Fruit fly (Drosophila melanogaster) whole organism, wandering third instar larva: ENCODE measurements around the gene CG5846.
A peak's percentile ranks its signal among the peaks of the same experiment; 100 is the strongest.

Experiments
- Abd-B ChIP-seq: fragments of >200 bp; optimal IDR thresholded peaks from 2 replicates; lab custom pipeline; 2017; ENCODE audit warnings: missing biosample characterization, missing genetic modification characterization
- CG32264 ChIP-seq: fragments of 200-800 bp; sonication (Bioruptor generic); optimal IDR thresholded peaks from 2 replicates; lab custom pipeline; 2016; ENCODE audit warnings: missing biosample characterization, missing genetic modification characterization
- CG9705 ChIP-seq: fragments of 200-800 bp; sonication (Bioruptor generic); optimal IDR thresholded peaks from 2 replicates; lab custom pipeline; 2018; ENCODE audit warnings: missing biosample characterization, mild to moderate bottlenecking, missing genetic modification characterization
- Mio ChIP-seq: sonication (Bioruptor generic); optimal IDR thresholded peaks from 2 replicates; lab custom pipeline; 2016; ENCODE audit warnings: missing biosample characterization, missing genetic modification characterization
- br ChIP-seq: fragments of 200-800 bp; sonication (Bioruptor generic); optimal IDR thresholded peaks from 2 replicates; lab custom pipeline; 2016; ENCODE audit warnings: missing biosample characterization, missing genetic modification characterization
- foxo ChIP-seq, 2 experiments: fragments of 200-800 bp; sonication (Bioruptor generic); optimal IDR thresholded peaks; 2 replicates in 1 of 2; 3 replicates in 1 of 2; lab custom pipeline; 2016 to 2017; ENCODE audit warnings: missing biosample characterization in 2 of 2, missing genetic modification characterization in 2 of 2
- lola ChIP-seq: fragments of >200 bp; optimal IDR thresholded peaks from 2 replicates; lab custom pipeline; 2017; ENCODE audit warnings: missing biosample characterization, missing genetic modification characterization
- pan ChIP-seq: fragments of >200 bp; optimal IDR thresholded peaks from 2 replicates; lab custom pipeline; 2017
- tai ChIP-seq: sonication (Bioruptor generic); optimal IDR thresholded peaks from 2 replicates; lab custom pipeline; 2016; ENCODE audit warnings: missing biosample characterization, missing genetic modification characterization
- usp ChIP-seq: fragments of >200 bp; optimal IDR thresholded peaks from 2 replicates; lab custom pipeline; 2017; ENCODE audit warnings: missing biosample characterization, missing genetic modification characterization

DNA sequence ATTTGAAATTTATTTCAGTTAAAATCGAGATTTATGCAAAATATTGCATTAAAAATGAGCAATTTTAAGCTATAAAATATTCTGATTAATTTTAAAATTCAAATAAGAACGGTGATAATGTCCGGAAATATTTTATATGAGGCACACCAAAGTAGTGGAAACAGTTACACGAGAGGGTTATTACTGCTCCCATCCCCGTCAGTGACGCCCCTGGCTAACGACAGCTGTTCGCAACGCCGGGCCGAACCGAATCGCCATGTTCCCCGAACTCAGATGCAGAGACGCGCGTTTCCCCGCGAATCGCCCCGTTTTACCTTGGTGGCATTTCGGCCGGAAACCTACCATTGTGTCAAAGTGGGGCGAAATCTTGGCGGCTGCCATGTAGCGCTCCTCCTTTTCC lies 45.3 kb downstream of the CG5846 start:
- no peak for TF ChIP-seq tai (GFP tag; lab: Kevin White, UChicago)
- no peak for TF ChIP-seq lola (GFP tag; lab: Kevin White, UChicago)
- no peak for TF ChIP-seq CG32264 (GFP tag; lab: Kevin White, UChicago)
- TF ChIP-seq CG9705 (GFP tag; lab: Kevin White, UChicago): no peak
- no peak for TF ChIP-seq Abd-B
- no peak for TF ChIP-seq usp (GFP tag; lab: Kevin White, UChicago)
- no peak for TF ChIP-seq pan (lab: Kevin White, UChicago)
- no peak for TF ChIP-seq Mio (GFP tag; lab: Kevin White, UChicago)
- TF ChIP-seq br (GFP tag; lab: Kevin White, UChicago): no peak
- peak in 1 of 2 experiments; percentile 28 for TF ChIP-seq foxo (GFP tag; optimal IDR thresholded peaks at IDR 0.05; lab: Kevin White, UChicago)
